Worm (Caenorhabditis elegans) whole organism, young adult: Measurements from ENCODE around the gene F53C11.1.

Experiments
- T26A5.8 ChIP-seq: sonication (generic microtip); optimal IDR thresholded peaks from 2 replicates; lab custom pipeline; 2016; ENCODE audit warnings: missing genetic modification characterization, missing compliant biosample characterization
- Y53G8AR.9 ChIP-seq: fragments of 200-800 bp; sonication (Bioruptor generic); conservative IDR thresholded peaks from 2 replicates; pipeline ENCODE4 v1.3.6; 2022; ENCODE audit warnings: missing genetic modification reagents, missing genetic modification characterization, missing compliant biosample characterization
- athp-1 ChIP-seq: sonication (generic microtip); optimal IDR thresholded peaks from 2 replicates; lab custom pipeline; 2017; ENCODE audit warnings: mild to moderate bottlenecking, missing genetic modification characterization, missing compliant biosample characterization
- ceh-100 ChIP-seq: fragments of 200-800 bp; sonication (Bioruptor generic); IDR thresholded peaks from 2 replicates; pipeline ENCODE4 v1.3.6; 2022; ENCODE audit warnings: missing genetic modification reagents, missing genetic modification characterization, missing compliant biosample characterization
- fkh-3 ChIP-seq: sonication (generic microtip); optimal IDR thresholded peaks from 2 replicates; lab custom pipeline; 2016; ENCODE audit warnings: mild to moderate bottlenecking, missing genetic modification characterization, missing compliant biosample characterization
- lsl-1 ChIP-seq: fragments of 200-800 bp; sonication (Bioruptor generic); optimal IDR thresholded peaks from 2 replicates; lab custom pipeline; 2018; ENCODE audit warnings: mild to moderate bottlenecking, missing genetic modification characterization, moderate library complexity, missing compliant biosample characterization
- madf-3 ChIP-seq: fragments of 200-800 bp; sonication (Bioruptor generic); IDR thresholded peaks from 2 replicates; pipeline ENCODE4 v1.3.6; 2022; ENCODE audit warnings: missing genetic modification reagents, missing genetic modification characterization, missing compliant biosample characterization
- nhr-27 ChIP-seq: fragments of 200-800 bp; sonication (Bioruptor generic); optimal IDR thresholded peaks from 2 replicates; lab custom pipeline; 2018; ENCODE audit warnings: mild to moderate bottlenecking, missing genetic modification characterization, moderate library complexity, missing compliant biosample characterization
- rec-8 ChIP-seq, 2 experiments: sonication (generic microtip); optimal IDR thresholded peaks; 2 replicates each; lab custom pipeline; 2016; ENCODE audit warnings: mild to moderate bottlenecking in 2 of 2, missing genetic modification characterization in 2 of 2, missing genetic modification reagents in 2 of 2, missing genotype in 2 of 2, missing biosample characterization in 1 of 2, missing compliant biosample characterization in 1 of 2, moderate library complexity in 1 of 2
- repo-1 ChIP-seq: sonication (generic microtip); optimal IDR thresholded peaks from 2 replicates; lab custom pipeline; 2017; ENCODE audit warnings: mild to moderate bottlenecking, missing genetic modification characterization, missing compliant biosample characterization
- snpc-4 ChIP-seq, 5 experiments: fragments of 150-350 bp in 1 of 5; sonication (generic microtip) in 4 of 5; optimal IDR thresholded peaks; 2 replicates each; lab custom pipeline; 2014 to 2018; ENCODE audit warnings: missing genetic modification characterization in 5 of 5, missing biosample characterization in 3 of 5, antibody characterized with exemption in 2 of 5, mild to moderate bottlenecking in 2 of 5, missing compliant biosample characterization in 2 of 5, missing genotype in 2 of 5, moderate library complexity in 2 of 5, missing genetic modification reagents in 1 of 5
- xnd-1 ChIP-seq: sonication (generic microtip); optimal IDR thresholded peaks from 2 replicates; lab custom pipeline; 2016; ENCODE audit warnings: missing genotype, missing genetic modification reagents, missing genetic modification characterization, missing compliant biosample characterization

ce11 chrV:13796246-13796776 is 20.7 kb downstream of the F53C11.1 start, which contains the start of gene twk-32:
- no peak for TF ChIP-seq snpc-4 (GFP tag; optimal IDR thresholded peaks at IDR 0.05; lab: Kevin White, UChicago)
- no peak for TF ChIP-seq snpc-4 (tag; optimal IDR thresholded peaks at IDR 0.05; lab: Kevin White, UChicago)
- no peak for TF ChIP-seq rec-8 (tag; optimal IDR thresholded peaks at IDR 0.05; lab: Kevin White, UChicago)
- TF ChIP-seq fkh-3 (tag; lab: Kevin White, UChicago), result no peak
- no peak for TF ChIP-seq madf-3 (GFP tag; lab: Robert Waterston, UW)
- TF ChIP-seq nhr-27, result no peak
- TF ChIP-seq repo-1 (tag; lab: Kevin White, UChicago), result no peak
- TF ChIP-seq lsl-1 (GFP tag; lab: Kevin White, UChicago), result no peak
- TF ChIP-seq ceh-100 (GFP tag; lab: Robert Waterston, UW), result no peak
- no peak for TF ChIP-seq Y53G8AR.9 (GFP tag; lab: Robert Waterston, UW)
- TF ChIP-seq xnd-1 (tag; lab: Kevin White, UChicago), result no peak
- no peak for TF ChIP-seq T26A5.8 (tag; lab: Kevin White, UChicago)
- no peak for TF ChIP-seq athp-1 (tag; lab: Kevin White, UChicago)
